Worm (Caenorhabditis elegans): ENCODE results near the gene nac-1.

nac-1 gene

DNA sequence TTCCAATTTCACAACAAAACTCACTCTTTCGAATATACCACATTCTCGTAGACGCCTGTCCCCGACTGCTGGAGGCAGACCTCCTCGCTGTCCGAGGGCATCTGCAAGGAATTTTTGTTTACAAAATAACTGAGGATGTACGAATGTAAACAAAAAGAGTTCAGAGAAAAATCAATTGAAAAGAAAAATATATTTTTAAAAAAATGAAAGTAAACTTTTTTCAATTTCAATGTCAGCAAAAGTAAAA lies 51.2 kb downstream of the nac-1 start, which contains the start of gene mrp-5:
TSS of gene mrp-5 (minus strand) at position 101 of the 247 bp plus-strand sequence.
- TF ChIP-seq unc-3 (GFP tag; conservative IDR thresholded peaks at IDR 0.05) (no peak), unc-3 (tag; optimal IDR thresholded peaks at IDR 0.05) (no peak), fkh-10 (GFP tag; optimal IDR thresholded peaks at IDR 0.05) (no peak), pat-9 (tag; optimal IDR thresholded peaks at IDR 0.05) (no peak), ceh-24 (tag; optimal IDR thresholded peaks at IDR 0.05) (no peak), odd-2 (tag; optimal IDR thresholded peaks at IDR 0.05) (no peak), ttx-3 (tag; optimal IDR thresholded peaks at IDR 0.05) (no peak), sdc-2 (tag; optimal IDR thresholded peaks at IDR 0.05) (no peak), elt-2 (tag; optimal IDR thresholded peaks at IDR 0.05) (no peak), ceh-30 (tag; optimal IDR thresholded peaks at IDR 0.05) (no peak), lim-6 (tag; optimal IDR thresholded peaks at IDR 0.05) (no peak), ceh-22 (tag; optimal IDR thresholded peaks at IDR 0.05) (no peak), ceh-19 (GFP tag; optimal IDR thresholded peaks at IDR 0.05) (no peak), Y22D7AL.16 (tag; optimal IDR thresholded peaks at IDR 0.05) (no peak), nhr-232 (tag; optimal IDR thresholded peaks at IDR 0.05) (no peak)

DNA sequence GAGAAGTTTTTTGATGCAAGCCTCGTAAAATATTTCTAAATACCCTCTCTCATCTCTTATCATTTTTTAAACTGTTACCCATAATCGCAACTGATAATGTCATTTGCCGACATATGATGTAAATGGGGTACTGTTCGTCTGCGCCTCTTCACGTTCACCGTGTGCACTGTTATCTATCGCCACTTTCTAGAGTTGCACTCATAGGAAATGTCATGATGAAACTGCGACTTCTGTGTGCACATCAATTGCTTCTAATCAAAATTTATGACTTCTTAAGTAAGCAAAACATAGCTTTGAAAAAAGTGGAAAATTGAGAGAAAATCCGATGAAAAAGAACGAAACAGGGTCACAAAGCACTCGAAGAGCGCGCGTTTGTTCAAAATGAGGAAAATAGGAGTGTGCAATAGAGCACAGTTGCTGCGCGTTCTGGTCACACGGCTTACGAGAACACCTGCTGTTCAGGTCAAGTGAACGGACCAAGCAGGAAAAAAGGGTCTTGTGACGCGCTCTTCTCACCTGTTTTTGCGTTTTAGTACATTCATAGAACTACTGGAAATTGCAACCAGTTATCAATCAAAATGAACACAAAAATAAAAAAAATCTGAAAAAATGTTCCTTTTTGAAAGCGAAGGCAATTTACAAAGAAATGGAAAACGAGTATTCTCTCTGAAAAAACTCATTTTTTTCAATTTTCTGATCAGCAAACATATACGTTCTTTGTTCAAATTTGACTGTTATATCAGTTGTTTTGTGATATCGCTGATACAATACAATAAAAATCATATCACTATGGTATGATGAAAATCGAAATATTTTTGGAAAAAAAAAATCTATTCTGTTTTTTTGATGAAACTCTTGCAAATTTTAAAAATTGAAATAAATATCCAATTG lies 51.8 kb downstream of the nac-1 start:
- TF ChIP-seq ceh-45 (GFP tag; IDR thresholded peaks at IDR 0.05), result no peak
- TF ChIP-seq sdc-2 (tag; optimal IDR thresholded peaks at IDR 0.05), result peak; percentile 8
- TF ChIP-seq F13H6.1 (tag; optimal IDR thresholded peaks at IDR 0.05), result no peak
- TF ChIP-seq ceh-31 (tag; optimal IDR thresholded peaks at IDR 0.05), result no peak
- no peak for TF ChIP-seq lim-6 (tag; optimal IDR thresholded peaks at IDR 0.05)
- TF ChIP-seq zip-5 (tag; optimal IDR thresholded peaks at IDR 0.05), result no peak
- no peak for TF ChIP-seq K09A11.1 (tag; optimal IDR thresholded peaks at IDR 0.05; ENCODE audit: insufficient read depth)
- peak; percentile 12 for TF ChIP-seq pqm-1 (tag; optimal IDR thresholded peaks at IDR 0.05)
- no peak for TF ChIP-seq ets-4 (tag; optimal IDR thresholded peaks at IDR 0.05)
- TF ChIP-seq tbx-2 (tag; optimal IDR thresholded peaks at IDR 0.05), result peak; percentile 24
- no peak for TF ChIP-seq unc-86 (tag; optimal IDR thresholded peaks at IDR 0.05)
- no peak for TF ChIP-seq ref-2 (tag; optimal IDR thresholded peaks at IDR 0.05)
- TF ChIP-seq ceh-34 (tag; optimal IDR thresholded peaks at IDR 0.05), result no peak
- TF ChIP-seq nhr-232 (tag; optimal IDR thresholded peaks at IDR 0.05), result no peak
- no peak for TF ChIP-seq che-1 (tag; optimal IDR thresholded peaks at IDR 0.05)
- TF ChIP-seq unc-3 (GFP tag; conservative IDR thresholded peaks at IDR 0.05), result no peak
- TF ChIP-seq unc-3 (tag; optimal IDR thresholded peaks at IDR 0.05), result no peak
- peak; percentile 92 for TF ChIP-seq hlh-30 (tag; optimal IDR thresholded peaks at IDR 0.05; ENCODE audit: insufficient read depth)
- TF ChIP-seq hlh-8 (tag; optimal IDR thresholded peaks at IDR 0.05), result no peak
- TF ChIP-seq pha-4 (tag; optimal IDR thresholded peaks at IDR 0.05), result no peak
- TF ChIP-seq elt-2 (tag; optimal IDR thresholded peaks at IDR 0.05), result peak; percentile 93
- no peak for TF ChIP-seq ceh-2 (tag; optimal IDR thresholded peaks at IDR 0.05)

DNA sequence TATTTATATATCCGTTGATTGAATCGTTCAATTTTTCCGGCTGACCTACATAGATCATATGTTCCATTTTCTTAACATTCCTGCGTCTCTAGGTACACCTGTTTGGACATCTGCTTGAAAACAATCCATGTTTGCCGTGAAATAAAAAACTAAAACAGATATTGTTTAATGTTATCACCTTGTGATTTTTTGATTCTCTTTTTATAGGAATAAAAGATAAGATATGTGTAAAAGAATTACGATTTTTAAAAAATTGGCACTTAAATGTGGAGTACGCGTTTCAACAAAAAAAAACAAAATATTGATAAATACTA lies 52.4 kb downstream of the nac-1 start:
- TF ChIP-seq lin-11 (tag; optimal IDR thresholded peaks at IDR 0.05) (no peak), pat-9 (tag; optimal IDR thresholded peaks at IDR 0.05) (no peak), sox-2 (GFP tag; IDR thresholded peaks at IDR 0.05) (no peak), fkh-10 (GFP tag; optimal IDR thresholded peaks at IDR 0.05) (no peak), ceh-2 (tag; optimal IDR thresholded peaks at IDR 0.05) (no peak), dmd-4 (tag; optimal IDR thresholded peaks at IDR 0.05; ENCODE audit: borderline replicate concordance) (no peak), ceh-6 (GFP tag; optimal IDR thresholded peaks at IDR 0.05) (no peak), ceh-14 (tag; optimal IDR thresholded peaks at IDR 0.05) (no peak)
